Fruit fly (Drosophila melanogaster) Kc167 (cell line): ENCODE measurements around the gene AdamTS-B.

ENCODE experiments used
- psq ChIP-seq: fragments of >200 bp; optimal IDR thresholded peaks from 2 replicates; lab custom pipeline; 2017; ENCODE audit warnings: missing external identifiers
- ttk ChIP-seq: sonication (Bioruptor generic); optimal IDR thresholded peaks from 2 replicates; lab custom pipeline; 2017; ENCODE audit warnings: missing external identifiers

- TF ChIP-seq ttk (lab: Kevin White, UChicago): no peak
- no peak for TF ChIP-seq psq (lab: Kevin White, UChicago)
Measured at dm6 chrX:5744992-5745732, 46.8 kb downstream of the AdamTS-B start.
